Worm (Caenorhabditis elegans) whole organism, L4 larva: Measurements from ENCODE around the gene T08B6.1.

Experiments used
- F37D6.2 ChIP-seq: sonication (generic microtip); optimal IDR thresholded peaks from 2 replicates; lab custom pipeline; 2016; ENCODE audit warnings: mild to moderate bottlenecking, missing genetic modification characterization, missing compliant biosample characterization
- R02D3.7 ChIP-seq: fragments of 150-350 bp; sonication (generic microtip); optimal IDR thresholded peaks from 3 replicates; lab custom pipeline; 2014; ENCODE audit warnings: missing biosample characterization, missing genetic modification characterization
- T20F7.1 ChIP-seq: fragments of 200-800 bp; sonication (Bioruptor generic); optimal IDR thresholded peaks from 2 replicates; lab custom pipeline; 2018; ENCODE audit warnings: mild to moderate bottlenecking, missing genetic modification characterization, missing compliant biosample characterization
- T26A8.4 ChIP-seq: fragments of 200-800 bp; sonication (Bioruptor generic); IDR thresholded peaks from 2 replicates; pipeline ENCODE4 v1.3.6; 2022; ENCODE audit warnings: missing genetic modification characterization, missing compliant biosample characterization
- Y105C5A.15 ChIP-seq: fragments of 200-800 bp; sonication (Bioruptor generic); IDR thresholded peaks from 2 replicates; pipeline ENCODE4 v1.3.6; 2022; ENCODE audit warnings: missing genetic modification characterization, missing compliant biosample characterization
- Y48G9A.11 ChIP-seq: fragments of 200-800 bp; sonication (Bioruptor generic); IDR thresholded peaks from 2 replicates; pipeline ENCODE4 v1.3.6; 2022; ENCODE audit warnings: missing genetic modification reagents, missing genetic modification characterization, missing compliant biosample characterization
- Y5F2A.4 ChIP-seq: fragments of 200-800 bp; sonication (Bioruptor generic); optimal IDR thresholded peaks from 2 replicates; lab custom pipeline; 2018; ENCODE audit warnings: mild to moderate bottlenecking, missing genetic modification characterization, missing compliant biosample characterization
- ZK337.2 ChIP-seq: fragments of 200-800 bp; sonication (Bioruptor generic); IDR thresholded peaks from 2 replicates; pipeline ENCODE4 v1.3.6; 2022; ENCODE audit warnings: missing genetic modification reagents, missing genetic modification characterization, missing compliant biosample characterization
- aha-1 ChIP-seq: fragments of 150-350 bp; peaks from one replicate; lab custom pipeline; 2014; ENCODE audit warnings: missing biosample characterization, missing genetic modification characterization
- ama-1 ChIP-seq: fragments of 150-350 bp; optimal IDR thresholded peaks from 2 replicates; lab custom pipeline; 2014; ENCODE audit warnings: inconsistent platforms, mixed read lengths
- arid-1 ChIP-seq: fragments of 200-800 bp; sonication (Bioruptor generic); conservative IDR thresholded peaks from 2 replicates; pipeline ENCODE4 v1.3.6; 2022; ENCODE audit warnings: missing genetic modification reagents, missing genetic modification characterization, missing compliant biosample characterization
- ceh-32 ChIP-seq: sonication (generic microtip); optimal IDR thresholded peaks from 2 replicates; lab custom pipeline; 2016; ENCODE audit warnings: mild to moderate bottlenecking, missing genetic modification characterization, missing compliant biosample characterization; ENCODE audit not compliant: poor library complexity
- ceh-82 ChIP-seq: sonication (generic microtip); optimal IDR thresholded peaks from 2 replicates; lab custom pipeline; 2017; ENCODE audit warnings: missing biosample characterization, missing genetic modification characterization
- ces-1 ChIP-seq: fragments of 150-350 bp; sonication (generic microtip); optimal IDR thresholded peaks from 4 replicates; lab custom pipeline; 2014; ENCODE audit warnings: missing biosample characterization, missing genetic modification reagents, missing genetic modification characterization
- daf-12 ChIP-seq: fragments of 150-350 bp; optimal IDR thresholded peaks from 2 replicates; lab custom pipeline; 2014; ENCODE audit warnings: missing biosample characterization, missing genetic modification reagents, missing genetic modification characterization
- daf-16 ChIP-seq, 3 experiments: sonication (generic microtip); optimal IDR thresholded peaks; 2 replicates each; lab custom pipeline; 2016 to 2017; ENCODE audit warnings: missing genetic modification characterization in 3 of 3, missing genetic modification reagents in 3 of 3, mild to moderate bottlenecking in 2 of 3, missing compliant biosample characterization in 2 of 3, missing biosample characterization in 1 of 3, moderate library complexity in 1 of 3
- daf-19 ChIP-seq: fragments of 200-800 bp; sonication (Bioruptor generic); conservative IDR thresholded peaks from 2 replicates; pipeline ENCODE4 v1.3.6; 2022; ENCODE audit warnings: missing genetic modification characterization, missing compliant biosample characterization
- dve-1 ChIP-seq: sonication (generic microtip); optimal IDR thresholded peaks from 2 replicates; lab custom pipeline; 2017; ENCODE audit warnings: antibody characterized with exemption, mild to moderate bottlenecking, missing genetic modification characterization, missing compliant biosample characterization; ENCODE audit not compliant: insufficient read depth
- egl-27 ChIP-seq: sonication (generic microtip); optimal IDR thresholded peaks from 3 replicates; lab custom pipeline; 2017; ENCODE audit warnings: missing biosample characterization, missing genetic modification reagents, missing genetic modification characterization
- gei-8 ChIP-seq: fragments of 200-800 bp; sonication (Bioruptor generic); optimal IDR thresholded peaks from 2 replicates; lab custom pipeline; 2018; ENCODE audit warnings: mild to moderate bottlenecking, missing genetic modification characterization, missing compliant biosample characterization
- hif-1 ChIP-seq, 2 experiments: sonication (generic microtip); optimal IDR thresholded peaks; 2 replicates each; lab custom pipeline; 2016 to 2017; ENCODE audit warnings: missing compliant biosample characterization in 2 of 2, missing genetic modification characterization in 2 of 2, missing genetic modification reagents in 2 of 2, missing genotype in 2 of 2, mild to moderate bottlenecking in 1 of 2
- hlh-11 ChIP-seq: fragments of 200-800 bp; sonication (Bioruptor generic); optimal IDR thresholded peaks from 2 replicates; lab custom pipeline; 2018; ENCODE audit warnings: mild to moderate bottlenecking, missing genetic modification characterization, missing compliant biosample characterization
- hmg-1.1 ChIP-seq: fragments of 200-800 bp; sonication (Bioruptor generic); IDR thresholded peaks from 2 replicates; pipeline ENCODE4 v1.3.6; 2022; ENCODE audit warnings: missing genetic modification reagents, missing genetic modification characterization, missing compliant biosample characterization
- lin-1 ChIP-seq: fragments of 200-800 bp; sonication (Bioruptor generic); IDR thresholded peaks from 2 replicates; pipeline ENCODE4 v1.3.6; 2022; ENCODE audit warnings: missing genetic modification reagents, missing genetic modification characterization, missing compliant biosample characterization
- lin-13 ChIP-seq: fragments of 150-350 bp; optimal IDR thresholded peaks from 2 replicates; lab custom pipeline; 2014; ENCODE audit warnings: missing biosample characterization, missing genetic modification reagents, missing genetic modification characterization
- lin-15B ChIP-seq: fragments of 150-350 bp; sonication (generic microtip); optimal IDR thresholded peaks from 3 replicates; lab custom pipeline; 2014; ENCODE audit warnings: missing biosample characterization, missing genetic modification characterization
- lin-29 ChIP-seq: fragments of 200-800 bp; sonication (Bioruptor generic); IDR thresholded peaks from 2 replicates; pipeline ENCODE4 v1.3.6; 2022; ENCODE audit warnings: missing genetic modification reagents, missing genetic modification characterization, missing compliant biosample characterization
- lin-38 ChIP-seq: fragments of 200-800 bp; sonication (Bioruptor generic); IDR thresholded peaks from 2 replicates; pipeline ENCODE4 v1.3.6; 2022; ENCODE audit warnings: missing genetic modification reagents, missing genetic modification characterization, missing compliant biosample characterization
- lin-39 ChIP-seq: fragments of 150-350 bp; optimal IDR thresholded peaks from 2 replicates; lab custom pipeline; 2014; ENCODE audit warnings: missing biosample characterization, missing genetic modification reagents, missing genetic modification characterization
- lsy-2 ChIP-seq, 2 experiments: fragments of 150-350 bp in 1 of 2; sonication (generic microtip) in 1 of 2; optimal IDR thresholded peaks; 2 replicates each; lab custom pipeline; 2014 to 2017; ENCODE audit warnings: missing biosample characterization in 2 of 2, missing genetic modification characterization in 2 of 2
- mdl-1 ChIP-seq, 2 experiments: fragments of 150-350 bp in 1 of 2; sonication (generic microtip) in 1 of 2; optimal IDR thresholded peaks; 2 replicates each; lab custom pipeline; 2014 to 2017; ENCODE audit warnings: missing biosample characterization in 2 of 2, missing genetic modification characterization in 2 of 2
- mep-1 ChIP-seq: fragments of 150-350 bp; sonication (generic microtip); optimal IDR thresholded peaks from 3 replicates; lab custom pipeline; 2014; ENCODE audit warnings: missing biosample characterization, missing genetic modification characterization
- mes-2 ChIP-seq: sonication (generic microtip); optimal IDR thresholded peaks from 2 replicates; lab custom pipeline; 2016; ENCODE audit warnings: missing genotype, mild to moderate bottlenecking, missing genetic modification characterization, missing compliant biosample characterization; ENCODE audit not compliant: poor library complexity, severe bottlenecking
- mxl-2 ChIP-seq: fragments of 200-800 bp; sonication (Bioruptor generic); conservative IDR thresholded peaks from 2 replicates; pipeline ENCODE4 v1.3.6; 2022; ENCODE audit warnings: missing genetic modification reagents, missing genetic modification characterization, missing compliant biosample characterization
- mxl-3 ChIP-seq: fragments of 200-800 bp; sonication (Bioruptor generic); optimal IDR thresholded peaks from 2 replicates; lab custom pipeline; 2018; ENCODE audit warnings: mild to moderate bottlenecking, missing genetic modification characterization, missing compliant biosample characterization
- nhr-102 ChIP-seq: sonication (generic microtip); optimal IDR thresholded peaks from 2 replicates; lab custom pipeline; 2016; ENCODE audit warnings: mild to moderate bottlenecking, missing genetic modification characterization, moderate library complexity, missing compliant biosample characterization
- nhr-111 ChIP-seq: fragments of 200-800 bp; sonication (Bioruptor generic); optimal IDR thresholded peaks from 2 replicates; lab custom pipeline; 2018; ENCODE audit warnings: mild to moderate bottlenecking, missing genetic modification characterization, missing compliant biosample characterization
- nhr-28 ChIP-seq: fragments of 150-350 bp; optimal IDR thresholded peaks from 2 replicates; lab custom pipeline; 2014; ENCODE audit warnings: missing biosample characterization, missing genetic modification characterization
- nhr-42 ChIP-seq: fragments of 200-800 bp; sonication (Bioruptor generic); IDR thresholded peaks from 2 replicates; pipeline ENCODE4 v1.3.6; 2022; ENCODE audit warnings: missing genetic modification characterization, missing compliant biosample characterization
- php-3 ChIP-seq: fragments of 200-800 bp; sonication (Bioruptor generic); IDR thresholded peaks from 2 replicates; pipeline ENCODE4 v1.3.6; 2022; ENCODE audit warnings: missing genetic modification reagents, missing genetic modification characterization, missing compliant biosample characterization
- rbr-2 ChIP-seq: sonication (generic microtip); optimal IDR thresholded peaks from 2 replicates; lab custom pipeline; 2016; ENCODE audit warnings: missing genotype, missing genetic modification characterization, missing compliant biosample characterization
- saeg-2 ChIP-seq: fragments of 200-800 bp; sonication (Bioruptor generic); IDR thresholded peaks from 2 replicates; pipeline ENCODE4 v1.3.6; 2022; ENCODE audit warnings: missing genetic modification reagents, missing genetic modification characterization, missing compliant biosample characterization
- sdz-12 ChIP-seq: fragments of 200-800 bp; sonication (Bioruptor generic); optimal IDR thresholded peaks from 2 replicates; lab custom pipeline; 2018; ENCODE audit warnings: mild to moderate bottlenecking, missing genetic modification characterization, missing compliant biosample characterization
- skn-1 ChIP-seq: fragments of 150-350 bp; optimal IDR thresholded peaks from 2 replicates; lab custom pipeline; 2014; ENCODE audit warnings: missing biosample characterization, missing genetic modification characterization
- snpc-1.2 ChIP-seq: fragments of 200-800 bp; sonication (Bioruptor generic); IDR thresholded peaks from 2 replicates; pipeline ENCODE4 v1.3.6; 2022; ENCODE audit warnings: missing genetic modification reagents, missing genetic modification characterization, missing compliant biosample characterization
- spr-1 ChIP-seq: sonication (generic microtip); optimal IDR thresholded peaks from 2 replicates; lab custom pipeline; 2016; ENCODE audit warnings: mild to moderate bottlenecking, missing genetic modification characterization, missing compliant biosample characterization
- spr-3 ChIP-seq: fragments of 200-800 bp; sonication (Bioruptor generic); optimal IDR thresholded peaks from 2 replicates; lab custom pipeline; 2018; ENCODE audit warnings: mild to moderate bottlenecking, missing genetic modification characterization, missing compliant biosample characterization
- vab-7 ChIP-seq: fragments of 200-800 bp; sonication (Bioruptor generic); IDR thresholded peaks from 2 replicates; pipeline ENCODE4 v1.3.6; 2022; ENCODE audit warnings: missing genetic modification reagents, missing genetic modification characterization, missing compliant biosample characterization
- zfp-2 ChIP-seq: sonication (generic microtip); optimal IDR thresholded peaks from 2 replicates; lab custom pipeline; 2016; ENCODE audit warnings: mild to moderate bottlenecking, missing genetic modification characterization, missing compliant biosample characterization
- zfp-3 ChIP-seq: fragments of 200-800 bp; sonication (Bioruptor generic); conservative IDR thresholded peaks from 2 replicates; pipeline ENCODE4 v1.3.6; 2022; ENCODE audit warnings: missing genetic modification reagents, missing genetic modification characterization, missing compliant biosample characterization
- ztf-7 ChIP-seq: fragments of 150-350 bp; optimal IDR thresholded peaks from 2 replicates; lab custom pipeline; 2014; ENCODE audit warnings: missing biosample characterization, missing genetic modification characterization

The T08B6.1 gene

ce11 chrIV:4880634-4881033, 6.5 kb downstream of the T08B6.1 start (continued):
- no peak for TF ChIP-seq lin-15B
- TF ChIP-seq ceh-82 (tag; lab: Kevin White, UChicago): no peak
- TF ChIP-seq daf-19 (GFP tag; lab: Robert Waterston, UW): no peak
- TF ChIP-seq mxl-2 (GFP tag; lab: Robert Waterston, UW): no peak
- no peak for TF ChIP-seq mep-1 (tag; lab: Kevin White, UChicago)
- TF ChIP-seq hif-1 (tag; optimal IDR thresholded peaks at IDR 0.05; lab: Kevin White, UChicago): no peak
- no peak for TF ChIP-seq nhr-28
- TF ChIP-seq spr-1 (tag; lab: Kevin White, UChicago): peak; percentile 16
- TF ChIP-seq mxl-3 (GFP tag; lab: Kevin White, UChicago): peak; percentile 73
- TF ChIP-seq lin-29: no peak
- no peak for TF ChIP-seq R02D3.7 (tag; lab: Kevin White, UChicago)
- TF ChIP-seq rbr-2 (tag; lab: Kevin White, UChicago): peak; percentile 57
- TF ChIP-seq hlh-11 (tag; lab: Kevin White, UChicago): no peak
- no peak for TF ChIP-seq vab-7 (GFP tag; lab: Robert Waterston, UW)
- TF ChIP-seq dve-1 (tag; lab: Kevin White, UChicago): no peak
- no peak; the same call in none of the 2 replicates for TF ChIP-seq lin-38 (GFP tag; lab: Robert Waterston, UW)
- no peak for TF ChIP-seq php-3
- no peak for TF ChIP-seq zfp-3 (GFP tag; lab: Robert Waterston, UW)
- no peak for TF ChIP-seq F37D6.2 (tag; lab: Kevin White, UChicago)
- TF ChIP-seq zfp-2 (tag; lab: Kevin White, UChicago): no peak
- no peak for TF ChIP-seq hmg-1.1 (GFP tag; lab: Robert Waterston, UW)
- no peak for TF ChIP-seq ceh-32 (tag; lab: Kevin White, UChicago)
- no peak for TF ChIP-seq lin-39 (tag; lab: Kevin White, UChicago)
- TF ChIP-seq gei-8 (GFP tag; lab: Kevin White, UChicago): no peak
- TF ChIP-seq Y105C5A.15 (GFP tag; lab: Robert Waterston, UW): no peak
- no peak for TF ChIP-seq lsy-2 (tag; optimal IDR thresholded peaks at IDR 0.05; lab: Kevin White, UChicago)
- no peak for TF ChIP-seq daf-12
- peak; percentile 90 for TF ChIP-seq ama-1
- no peak for TF ChIP-seq nhr-111 (GFP tag; lab: Kevin White, UChicago)
- no peak for TF ChIP-seq Y5F2A.4
- TF ChIP-seq lin-1 (GFP tag; lab: Robert Waterston, UW): no peak
- peak in 1 of 2 experiments; percentile 79 for TF ChIP-seq daf-16 (GFP tag; optimal IDR thresholded peaks at IDR 0.05; lab: Kevin White, UChicago)
- peak; percentile 37 for TF ChIP-seq daf-16 (tag; optimal IDR thresholded peaks at IDR 0.05; lab: Kevin White, UChicago)
- no peak for TF ChIP-seq egl-27 (tag; lab: Kevin White, UChicago)
- no peak for TF ChIP-seq mdl-1 (tag; optimal IDR thresholded peaks at IDR 0.05; lab: Kevin White, UChicago)
- peak; percentile 94 for TF ChIP-seq aha-1 (tag; lab: Kevin White, UChicago)
- no peak for TF ChIP-seq T26A8.4 (GFP tag; lab: Robert Waterston, UW)
- peak; percentile 100 for TF ChIP-seq snpc-1.2
- no peak; the same call in 1 of the 2 replicates for TF ChIP-seq Y48G9A.11 (GFP tag; lab: Robert Waterston, UW)
- no peak for TF ChIP-seq ZK337.2 (GFP tag; lab: Robert Waterston, UW)
- TF ChIP-seq arid-1 (GFP tag; lab: Robert Waterston, UW): peak; percentile 61
- TF ChIP-seq ztf-7 (tag; lab: Kevin White, UChicago): no peak
- TF ChIP-seq nhr-102: peak; percentile 81
- TF ChIP-seq saeg-2 (GFP tag; lab: Robert Waterston, UW): no peak
- TF ChIP-seq mes-2 (tag; lab: Kevin White, UChicago): no peak
- no peak for TF ChIP-seq spr-3
- no peak for TF ChIP-seq ces-1 (GFP tag; lab: Kevin White, UChicago)
- no peak for TF ChIP-seq skn-1
- TF ChIP-seq sdz-12: no peak
- TF ChIP-seq T20F7.1 (GFP tag; lab: Kevin White, UChicago): no peak
- TF ChIP-seq nhr-42: no peak
- peak; percentile 48 for TF ChIP-seq lin-13
